Fruit fly (Drosophila melanogaster) whole organism, embryonic: ENCODE data around the gene BckdhA.

Experiments
- Abd-B ChIP-seq: fragments of 200-800 bp; sonication (Bioruptor generic); optimal IDR thresholded peaks from 2 replicates; lab custom pipeline; 2018; ENCODE audit warnings: missing biosample characterization, mild to moderate bottlenecking, missing genetic modification characterization, moderate library complexity
- BEAF-32 ChIP-seq: fragments of 200-800 bp; sonication (Bioruptor generic); optimal IDR thresholded peaks from 3 replicates; lab custom pipeline; 2017; ENCODE audit warnings: missing biosample characterization, missing genetic modification characterization, mild to moderate bottlenecking, moderate library complexity, missing genetic modification reagents
- Blimp-1 ChIP-seq: fragments of 200-800 bp; sonication (Bioruptor generic); optimal IDR thresholded peaks from 3 replicates; lab custom pipeline; 2018; ENCODE audit warnings: missing biosample characterization, missing genetic modification characterization, mild to moderate bottlenecking, moderate library complexity, missing genetic modification reagents
- CG10147 ChIP-seq: fragments of 200-800 bp; sonication (Bioruptor generic); optimal IDR thresholded peaks from 2 replicates; lab custom pipeline; 2019; ENCODE audit warnings: missing biosample characterization, mild to moderate bottlenecking, missing genetic modification characterization, moderate library complexity
- CG11247 ChIP-seq: fragments of 200-800 bp; sonication (Bioruptor generic); IDR thresholded peaks from 2 replicates; pipeline ENCODE4 v1.3.6; 2022; ENCODE audit warnings: missing biosample characterization, missing genetic modification characterization
- CG12942 ChIP-seq: fragments of 200-800 bp; sonication (Bioruptor generic); optimal IDR thresholded peaks from 3 replicates; lab custom pipeline; 2016; ENCODE audit warnings: missing biosample characterization, missing genetic modification characterization
- CG14965 ChIP-seq: fragments of 200-800 bp; sonication (Bioruptor generic); optimal IDR thresholded peaks from 2 replicates; lab custom pipeline; 2016; ENCODE audit warnings: missing biosample characterization, missing genetic modification characterization, borderline replicate concordance
- CG15696 ChIP-seq: fragments of 200-800 bp; sonication (Bioruptor generic); optimal IDR thresholded peaks from 2 replicates; lab custom pipeline; 2019; ENCODE audit warnings: missing biosample characterization, mild to moderate bottlenecking, missing genetic modification characterization, moderate library complexity
- CG1602 ChIP-seq: fragments of 200-800 bp; sonication (Bioruptor generic); optimal IDR thresholded peaks from 3 replicates; lab custom pipeline; 2016; ENCODE audit warnings: missing biosample characterization, missing genetic modification characterization
- CG16815 ChIP-seq: fragments of 200-800 bp; sonication (Bioruptor generic); optimal IDR thresholded peaks from 3 replicates; lab custom pipeline; 2017; ENCODE audit warnings: missing biosample characterization, mild to moderate bottlenecking, missing genetic modification characterization
- CG17568 ChIP-seq: fragments of 200-800 bp; sonication (Bioruptor generic); optimal IDR thresholded peaks from 2 replicates; lab custom pipeline; 2018; ENCODE audit warnings: missing biosample characterization, mild to moderate bottlenecking, missing genetic modification characterization, moderate library complexity
- CG2199 ChIP-seq: fragments of 200-800 bp; sonication (Bioruptor generic); IDR thresholded peaks from 3 replicates; pipeline ENCODE4 v1.3.6; 2022; ENCODE audit warnings: missing biosample characterization, missing genetic modification characterization
- CG33213 ChIP-seq: fragments of 200-800 bp; sonication (Bioruptor generic); optimal IDR thresholded peaks from 3 replicates; lab custom pipeline; 2016; ENCODE audit warnings: missing biosample characterization, missing genetic modification characterization
- CG34422 ChIP-seq: fragments of 200-800 bp; sonication (Bioruptor generic); IDR thresholded peaks from 3 replicates; pipeline ENCODE4 v1.3.6; 2022; ENCODE audit warnings: missing biosample characterization, missing genetic modification characterization
- CG3995 ChIP-seq: fragments of 200-800 bp; sonication (Bioruptor generic); optimal IDR thresholded peaks from 3 replicates; lab custom pipeline; 2016; ENCODE audit warnings: missing biosample characterization, missing genetic modification characterization
- CG7271 ChIP-seq: fragments of 200-800 bp; sonication (Bioruptor generic); optimal IDR thresholded peaks from 2 replicates; lab custom pipeline; 2018; ENCODE audit warnings: missing biosample characterization, mild to moderate bottlenecking, missing genetic modification characterization, moderate library complexity
- CG7786 ChIP-seq: fragments of 200-800 bp; sonication (Bioruptor generic); optimal IDR thresholded peaks from 2 replicates; lab custom pipeline; 2016; ENCODE audit warnings: missing biosample characterization, missing genetic modification characterization
- CG8290 ChIP-seq, 3 experiments: fragments of 200-800 bp; sonication (Bioruptor generic); optimal IDR thresholded peaks; 2 replicates each; lab custom pipeline; 2016 to 2019; ENCODE audit warnings: missing biosample characterization in 3 of 3, missing genetic modification characterization in 3 of 3, mild to moderate bottlenecking in 2 of 3, moderate library complexity in 1 of 3
- CG8944 ChIP-seq: fragments of 200-800 bp; sonication (Bioruptor generic); optimal IDR thresholded peaks from 3 replicates; lab custom pipeline; 2016; ENCODE audit warnings: missing biosample characterization, missing genetic modification characterization
- CTCF ChIP-seq: fragments of 200-800 bp; sonication (Bioruptor generic); optimal IDR thresholded peaks from 2 replicates; lab custom pipeline; 2017; ENCODE audit warnings: missing biosample characterization, mild to moderate bottlenecking, missing genetic modification characterization, moderate library complexity
- CoRest ChIP-seq: fragments of 200-800 bp; sonication (Bioruptor generic); optimal IDR thresholded peaks from 3 replicates; lab custom pipeline; 2018; ENCODE audit warnings: missing biosample characterization, mild to moderate bottlenecking, missing genetic modification characterization, moderate library complexity
- Dip2 ChIP-seq: fragments of 200-800 bp; sonication (Bioruptor generic); IDR thresholded peaks from 2 replicates; pipeline ENCODE4 v1.3.6; 2022; ENCODE audit warnings: missing biosample characterization, missing genetic modification characterization
- Dp ChIP-seq: fragments of 200-800 bp; sonication (Bioruptor generic); optimal IDR thresholded peaks from 2 replicates; lab custom pipeline; 2018; ENCODE audit warnings: missing biosample characterization, mild to moderate bottlenecking, missing genetic modification characterization, moderate library complexity
- E2f2 ChIP-seq: fragments of 200-800 bp; sonication (Bioruptor generic); IDR thresholded peaks from 2 replicates; pipeline ENCODE4 v1.3.6; 2022; ENCODE audit warnings: missing biosample characterization, missing genetic modification characterization
- Ets97D ChIP-seq: fragments of 200-800 bp; sonication (Bioruptor generic); optimal IDR thresholded peaks from 3 replicates; lab custom pipeline; 2016; ENCODE audit warnings: missing biosample characterization, missing genetic modification characterization
- Jarid2 ChIP-seq: fragments of 200-800 bp; sonication (Bioruptor generic); optimal IDR thresholded peaks from 3 replicates; lab custom pipeline; 2017; ENCODE audit warnings: mild to moderate bottlenecking, missing biosample characterization, missing genetic modification reagents, missing genetic modification characterization
- MESR4 ChIP-seq: fragments of 200-800 bp; sonication (Bioruptor generic); optimal IDR thresholded peaks from 2 replicates; lab custom pipeline; 2018; ENCODE audit warnings: missing biosample characterization, mild to moderate bottlenecking, missing genetic modification characterization, moderate library complexity
- Med ChIP-seq: fragments of 200-800 bp; sonication (Bioruptor generic); peaks from one replicate; lab custom pipeline; 2016; ENCODE audit warnings: missing biosample characterization, missing genetic modification characterization, mild to moderate bottlenecking, inconsistent platforms, moderate library complexity
- Pdp1 ChIP-seq, 2 experiments: fragments of 200-800 bp; sonication (Bioruptor generic); optimal IDR thresholded peaks; 3 replicates each; lab custom pipeline; 2016; ENCODE audit warnings: missing biosample characterization in 2 of 2, missing genetic modification characterization in 2 of 2, mild to moderate bottlenecking in 1 of 2, moderate library complexity in 1 of 2
- Scr ChIP-seq: fragments of 200-800 bp; sonication (Bioruptor generic); IDR thresholded peaks from 2 replicates; pipeline ENCODE4 v1.3.6; 2022; ENCODE audit warnings: missing biosample characterization, missing genetic modification characterization; ENCODE audit not compliant: partially characterized antibody
- Xbp1 ChIP-seq: fragments of 200-800 bp; sonication (Bioruptor generic); optimal IDR thresholded peaks from 3 replicates; lab custom pipeline; 2016; ENCODE audit warnings: missing biosample characterization, mild to moderate bottlenecking, missing genetic modification characterization
- ase ChIP-seq: fragments of 200-800 bp; sonication (Bioruptor generic); IDR thresholded peaks from 3 replicates; pipeline ENCODE4 v1.3.6; 2022; ENCODE audit warnings: missing biosample characterization, missing genetic modification characterization
- bigmax ChIP-seq: fragments of 200-800 bp; sonication (Bioruptor generic); optimal IDR thresholded peaks from 2 replicates; lab custom pipeline; 2018; ENCODE audit warnings: missing biosample characterization, mild to moderate bottlenecking, missing genetic modification characterization
- danr ChIP-seq: fragments of 200-800 bp; sonication (Bioruptor generic); IDR thresholded peaks from 2 replicates; pipeline ENCODE4 v1.3.6; 2022; ENCODE audit warnings: missing biosample characterization, missing genetic modification characterization
- disco-r ChIP-seq: fragments of 200-800 bp; sonication (Bioruptor generic); optimal IDR thresholded peaks from 2 replicates; lab custom pipeline; 2016; ENCODE audit warnings: missing biosample characterization, missing genetic modification characterization
- dm ChIP-seq: fragments of 200-800 bp; sonication (Bioruptor generic); optimal IDR thresholded peaks from 3 replicates; lab custom pipeline; 2016; ENCODE audit warnings: missing biosample characterization, missing genetic modification characterization
- ewg ChIP-seq: fragments of 200-800 bp; sonication (Bioruptor generic); optimal IDR thresholded peaks from 3 replicates; lab custom pipeline; 2017; ENCODE audit warnings: mild to moderate bottlenecking, missing biosample characterization, missing genetic modification reagents, missing genetic modification characterization
- gce ChIP-seq: fragments of 200-800 bp; sonication (Bioruptor generic); IDR thresholded peaks from 3 replicates; pipeline ENCODE4 v1.3.6; 2022; ENCODE audit warnings: missing biosample characterization, missing genetic modification characterization
- grau ChIP-seq: fragments of 200-800 bp; optimal IDR thresholded peaks from 3 replicates; lab custom pipeline; 2019; ENCODE audit warnings: missing biosample characterization, mild to moderate bottlenecking, missing genetic modification characterization, moderate library complexity
- h ChIP-seq: fragments of >200 bp; optimal IDR thresholded peaks from 2 replicates; lab custom pipeline; 2017
- her ChIP-seq: fragments of 200-800 bp; sonication (Bioruptor generic); optimal IDR thresholded peaks from 2 replicates; lab custom pipeline; 2016; ENCODE audit warnings: missing biosample characterization, missing genetic modification characterization
- hth ChIP-seq: fragments of >200 bp; optimal IDR thresholded peaks from 2 replicates; lab custom pipeline; 2017; ENCODE audit warnings: inconsistent platforms
- lola ChIP-seq, 3 experiments: fragments of >200 bp in 2 of 3; fragments of 200-800 bp in 1 of 3; sonication (Bioruptor generic) in 1 of 3; optimal IDR thresholded peaks; 2 replicates each; lab custom pipeline; 2017 to 2019; ENCODE audit warnings: missing biosample characterization in 3 of 3, missing genetic modification characterization in 3 of 3, mild to moderate bottlenecking in 1 of 3, moderate library complexity in 1 of 3
- nmo ChIP-seq: fragments of 200-800 bp; sonication (Bioruptor generic); optimal IDR thresholded peaks from 2 replicates; lab custom pipeline; 2018; ENCODE audit warnings: missing biosample characterization, mild to moderate bottlenecking, missing genetic modification characterization, moderate library complexity
- onecut ChIP-seq: fragments of 200-800 bp; sonication (Bioruptor generic); IDR thresholded peaks from 2 replicates; pipeline ENCODE4 v1.3.6; 2022; ENCODE audit warnings: missing biosample characterization, missing genetic modification characterization
- phol ChIP-seq: fragments of 200-800 bp; sonication (Bioruptor generic); optimal IDR thresholded peaks from 3 replicates; lab custom pipeline; 2018; ENCODE audit warnings: missing biosample characterization, mild to moderate bottlenecking, missing genetic modification characterization, moderate library complexity
- stwl ChIP-seq: fragments of 200-800 bp; sonication (Bioruptor generic); optimal IDR thresholded peaks from 3 replicates; lab custom pipeline; 2018; ENCODE audit warnings: missing biosample characterization, mild to moderate bottlenecking, missing genetic modification characterization, moderate library complexity
- toy ChIP-seq: fragments of 200-800 bp; sonication (Bioruptor generic); IDR thresholded peaks from 2 replicates; pipeline ENCODE4 v1.3.6; 2022; ENCODE audit warnings: missing biosample characterization, missing genetic modification characterization
- tx ChIP-seq: fragments of 200-800 bp; sonication (Bioruptor generic); optimal IDR thresholded peaks from 2 replicates; lab custom pipeline; 2016; ENCODE audit warnings: missing biosample characterization, missing genetic modification characterization
- unc-4 ChIP-seq: fragments of 200-800 bp; sonication (Bioruptor generic); IDR thresholded peaks from 2 replicates; pipeline ENCODE4 v1.3.6; 2022; ENCODE audit warnings: missing biosample characterization, missing genetic modification characterization; ENCODE audit not compliant: partially characterized antibody
- zen ChIP-seq: fragments of 200-800 bp; sonication (Bioruptor generic); optimal IDR thresholded peaks from 3 replicates; lab custom pipeline; 2018; ENCODE audit warnings: missing biosample characterization, mild to moderate bottlenecking, missing genetic modification characterization, moderate library complexity

The BckdhA gene

dm6 chr3R:9510070-9510518 lies 45.5 kb upstream of the BckdhA start, which contains the start of gene rump (continued):
- TF ChIP-seq tx: no peak
- TF ChIP-seq grau (tag; lab: Kevin White, UChicago): peak; percentile 34
- TF ChIP-seq ase (GFP tag; lab: Robert Waterston, UW): no peak
- peak; percentile 68 for TF ChIP-seq stwl (tag; lab: Kevin White, UChicago)
- TF ChIP-seq CG34422 (GFP tag; lab: Robert Waterston, UW): no peak
- TF ChIP-seq her (GFP tag; lab: Kevin White, UChicago): peak; percentile 8
- TF ChIP-seq Abd-B (GFP tag; lab: Kevin White, UChicago): no peak
- no peak for TF ChIP-seq CG15696 (tag; lab: Kevin White, UChicago)
- no peak for TF ChIP-seq CTCF (GFP tag; lab: Kevin White, UChicago)
- peak; percentile 32 for TF ChIP-seq CG7786 (GFP tag; lab: Kevin White, UChicago)
- no peak for TF ChIP-seq CG14965 (GFP tag; lab: Kevin White, UChicago)
- TF ChIP-seq CG8290 (GFP tag; optimal IDR thresholded peaks at IDR 0.05; lab: Kevin White, UChicago): no peak
- TF ChIP-seq CG8290 (tag; optimal IDR thresholded peaks at IDR 0.05; lab: Kevin White, UChicago): peak in 1 of 2 experiments; percentile 59
- TF ChIP-seq gce (GFP tag; lab: Robert Waterston, UW): no peak
- TF ChIP-seq Med (GFP tag; lab: Kevin White, UChicago): peak; percentile 92
- TF ChIP-seq CG12942: no peak
- TF ChIP-seq BEAF-32 (GFP tag; lab: Kevin White, UChicago): peak; percentile 98
- TF ChIP-seq disco-r (GFP tag; lab: Kevin White, UChicago): no peak
- TF ChIP-seq Scr: no peak
- TF ChIP-seq CG3995: peak; percentile 94
- TF ChIP-seq CG33213 (GFP tag; lab: Kevin White, UChicago): peak; percentile 7
- TF ChIP-seq h (lab: Kevin White, UChicago): no peak
- peak; percentile 94 for TF ChIP-seq MESR4
- TF ChIP-seq CG16815 (GFP tag; lab: Kevin White, UChicago): no peak
- peak; percentile 43 for TF ChIP-seq zen (tag; lab: Kevin White, UChicago)
- peak; percentile 16 for TF ChIP-seq CoRest (tag; lab: Kevin White, UChicago)
- peak; percentile 8 for TF ChIP-seq Xbp1 (GFP tag; lab: Kevin White, UChicago)
- TF ChIP-seq onecut (GFP tag; lab: Robert Waterston, UW): peak; percentile 51; the same call in 1 of the 2 replicates
- TF ChIP-seq Blimp-1: no peak
- TF ChIP-seq E2f2 (GFP tag; lab: Robert Waterston, UW): no peak
- no peak for TF ChIP-seq lola (GFP tag; optimal IDR thresholded peaks at IDR 0.05; lab: Kevin White, UChicago)
- TF ChIP-seq CG10147 (GFP tag; lab: Kevin White, UChicago): peak; percentile 8
- TF ChIP-seq Dp: peak; percentile 99
- TF ChIP-seq danr (GFP tag; lab: Robert Waterston, UW): no peak
- TF ChIP-seq Pdp1 (GFP tag; optimal IDR thresholded peaks at IDR 0.05; lab: Kevin White, UChicago): peak in 1 of 2 experiments; percentile 29
- no peak for TF ChIP-seq bigmax (GFP tag; lab: Kevin White, UChicago)
- peak; percentile 78 for TF ChIP-seq Ets97D (GFP tag; lab: Kevin White, UChicago)
- peak; percentile 98 for TF ChIP-seq phol (tag; lab: Kevin White, UChicago)
- TF ChIP-seq hth: no peak
- no peak for TF ChIP-seq CG11247
- no peak for TF ChIP-seq ewg (GFP tag; lab: Kevin White, UChicago)
- no peak for TF ChIP-seq unc-4
- no peak for TF ChIP-seq CG8944 (GFP tag; lab: Kevin White, UChicago)
- no peak for TF ChIP-seq CG1602 (GFP tag; lab: Kevin White, UChicago)
- TF ChIP-seq Dip2 (GFP tag; lab: Robert Waterston, UW): no peak
- TF ChIP-seq CG2199 (GFP tag; lab: Robert Waterston, UW): no peak
- TF ChIP-seq toy: no peak
- TF ChIP-seq CG17568: peak; percentile 3
- TF ChIP-seq Jarid2 (GFP tag; lab: Kevin White, UChicago): no peak
- peak; percentile 33 for TF ChIP-seq CG7271 (tag; lab: Kevin White, UChicago)
- TF ChIP-seq dm (GFP tag; lab: Kevin White, UChicago): no peak
- peak; percentile 46 for TF ChIP-seq nmo
